Worm (Caenorhabditis elegans): ENCODE data around the gene C25D7.9.
"Not testable (repeated sequence)": the region's sequence is repeated elsewhere in the genome, so short reads cannot be mapped to it uniquely, and the experiment has no call there.

DNA sequence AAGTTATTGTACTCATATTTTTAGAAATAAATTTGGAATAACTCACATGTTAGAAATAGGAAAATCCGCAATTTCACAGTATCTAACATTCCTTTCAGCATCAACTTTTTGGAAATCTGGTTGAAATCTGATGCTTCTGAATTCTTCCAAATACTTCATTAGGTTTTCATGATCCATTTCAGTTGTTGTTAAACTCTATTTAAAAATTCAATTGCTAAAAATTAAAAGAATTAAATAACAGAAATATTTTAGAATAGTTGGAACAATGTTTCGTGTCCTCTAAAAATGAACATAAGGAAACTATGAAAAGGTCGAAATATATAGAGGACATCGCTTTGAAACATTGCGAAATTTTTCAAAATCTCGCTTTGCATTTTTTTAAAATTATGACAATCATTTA lies 33.6 kb upstream of the C25D7.9 start, which contains the start of gene cng-1:
- not testable (repeated sequence) for TF ChIP-seq W03F9.2, him-1 (tag; optimal IDR thresholded peaks at IDR 0.05)

Measured in whole organism, L4/young adult.